Fruit fly (Drosophila melanogaster) whole organism, adult: ENCODE measurements around the gene Acer.

Source experiments
- CG11617 ChIP-seq: fragments of 200-800 bp; sonication (Bioruptor generic); optimal IDR thresholded peaks from 2 replicates; lab custom pipeline; 2017; ENCODE audit warnings: mild to moderate bottlenecking, missing biosample characterization, missing genetic modification reagents, missing genetic modification characterization
- CG12768 ChIP-seq: fragments of 200-800 bp; sonication (Bioruptor generic); optimal IDR thresholded peaks from 2 replicates; lab custom pipeline; 2017; ENCODE audit warnings: missing biosample characterization, missing genetic modification characterization, mild to moderate bottlenecking, moderate library complexity, missing genetic modification reagents
- CG14711 ChIP-seq: fragments of 200-800 bp; sonication (Bioruptor generic); optimal IDR thresholded peaks from 2 replicates; lab custom pipeline; 2018; ENCODE audit warnings: missing biosample characterization, mild to moderate bottlenecking, missing genetic modification characterization, moderate library complexity
- CG1620 ChIP-seq: fragments of 200-800 bp; sonication (Bioruptor generic); optimal IDR thresholded peaks from 2 replicates; lab custom pipeline; 2016; ENCODE audit warnings: missing biosample characterization, missing genetic modification characterization
- CG33017 ChIP-seq: fragments of 200-800 bp; sonication (Bioruptor generic); optimal IDR thresholded peaks from 2 replicates; lab custom pipeline; 2018; ENCODE audit warnings: missing biosample characterization, mild to moderate bottlenecking, missing genetic modification characterization, moderate library complexity
- CG5204 ChIP-seq: fragments of 200-800 bp; sonication (Bioruptor generic); optimal IDR thresholded peaks from 2 replicates; lab custom pipeline; 2016; ENCODE audit warnings: missing biosample characterization, missing genetic modification characterization
- CG7045 ChIP-seq: fragments of 200-800 bp; sonication (Bioruptor generic); optimal IDR thresholded peaks from 2 replicates; lab custom pipeline; 2017; ENCODE audit warnings: missing biosample characterization, mild to moderate bottlenecking, missing genetic modification characterization
- CG7101 ChIP-seq: fragments of 200-800 bp; sonication (Bioruptor generic); optimal IDR thresholded peaks from 2 replicates; lab custom pipeline; 2018; ENCODE audit warnings: missing biosample characterization, mild to moderate bottlenecking, missing genetic modification characterization, moderate library complexity
- Clk ChIP-seq: fragments of 200-800 bp; sonication (Bioruptor generic); optimal IDR thresholded peaks from 2 replicates; lab custom pipeline; 2017; ENCODE audit warnings: missing biosample characterization, missing genetic modification characterization
- Crg-1 ChIP-seq: fragments of 200-800 bp; sonication (Bioruptor generic); optimal IDR thresholded peaks from 2 replicates; lab custom pipeline; 2016; ENCODE audit warnings: missing biosample characterization, missing genetic modification characterization
- Hr96 ChIP-seq: fragments of 200-800 bp; sonication (Bioruptor generic); optimal IDR thresholded peaks from 2 replicates; lab custom pipeline; 2016; ENCODE audit warnings: missing biosample characterization, missing genetic modification characterization
- Mnt ChIP-seq: fragments of 200-800 bp; sonication (Bioruptor generic); optimal IDR thresholded peaks from 2 replicates; lab custom pipeline; 2016; ENCODE audit warnings: missing biosample characterization, mild to moderate bottlenecking, missing genetic modification characterization
- bab1 ChIP-seq: fragments of 200-800 bp; sonication (Bioruptor generic); optimal IDR thresholded peaks from 3 replicates; lab custom pipeline; 2019; ENCODE audit warnings: missing biosample characterization, mild to moderate bottlenecking, missing genetic modification characterization, moderate library complexity
- cic ChIP-seq: fragments of 200-800 bp; sonication (Bioruptor generic); optimal IDR thresholded peaks from 2 replicates; lab custom pipeline; 2017; ENCODE audit warnings: missing biosample characterization, mild to moderate bottlenecking, missing genetic modification characterization, moderate library complexity
- cnc ChIP-seq, 2 experiments: fragments of >200 bp; optimal IDR thresholded peaks; 2 replicates each; lab custom pipeline; 2017
- kay ChIP-seq: fragments of 200-800 bp; sonication (Bioruptor generic); peaks from one replicate; lab custom pipeline; 2016; ENCODE audit warnings: missing biosample characterization, missing genetic modification characterization, borderline replicate concordance
- ovo ChIP-seq: fragments of 200-800 bp; sonication (Bioruptor generic); optimal IDR thresholded peaks from 2 replicates; lab custom pipeline; 2016; ENCODE audit warnings: missing biosample characterization, missing genetic modification characterization
- pad ChIP-seq: fragments of 200-800 bp; sonication (Bioruptor generic); optimal IDR thresholded peaks from 3 replicates; lab custom pipeline; 2017; ENCODE audit warnings: missing biosample characterization, missing genetic modification characterization, mild to moderate bottlenecking, moderate library complexity, missing genetic modification reagents
- tj ChIP-seq: fragments of 200-800 bp; sonication (Bioruptor generic); optimal IDR thresholded peaks from 3 replicates; lab custom pipeline; 2017; ENCODE audit warnings: missing biosample characterization, mild to moderate bottlenecking, missing genetic modification characterization, moderate library complexity
- toe ChIP-seq: fragments of 200-800 bp; sonication (Bioruptor generic); optimal IDR thresholded peaks from 2 replicates; lab custom pipeline; 2016; ENCODE audit warnings: missing biosample characterization, missing genetic modification characterization

Acer gene

DNA sequence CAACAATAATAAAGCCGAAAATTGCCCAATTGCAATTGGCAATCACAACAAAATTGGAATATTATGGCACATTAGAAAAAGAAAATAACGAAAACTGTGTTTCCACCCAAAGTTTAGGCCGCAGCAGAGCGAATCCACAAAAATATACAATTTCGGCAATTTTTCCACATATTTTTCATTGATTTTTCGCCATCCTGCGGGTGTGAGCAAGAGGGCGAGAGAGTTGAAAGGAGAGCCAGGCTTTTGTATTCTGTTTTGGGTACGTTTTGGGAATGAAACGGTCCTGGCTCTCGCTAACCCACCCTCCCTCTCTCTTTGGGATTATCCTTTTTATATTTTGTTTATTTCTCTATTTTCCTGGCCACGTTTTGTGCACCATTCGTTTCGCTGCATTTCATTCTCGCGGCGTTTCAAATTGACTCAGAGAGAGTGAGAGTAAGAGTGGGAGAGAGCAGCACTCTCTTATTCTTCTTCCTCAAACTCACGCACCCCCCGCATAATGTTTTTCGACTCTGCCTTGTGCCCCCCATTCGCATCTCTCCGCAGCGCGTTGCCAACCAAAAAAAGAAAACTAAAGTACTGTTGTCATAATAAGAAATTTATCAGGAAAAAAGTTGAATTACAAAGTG, 22.1 kb downstream of the Acer start:
- TF ChIP-seq Mnt (GFP tag; lab: Kevin White, UChicago) (no peak), toe (GFP tag; lab: Kevin White, UChicago) (no peak), Hr96 (GFP tag; lab: Kevin White, UChicago) (no peak), Crg-1 (GFP tag; lab: Kevin White, UChicago) (no peak), CG33017 (tag; lab: Kevin White, UChicago) (no peak), pad (GFP tag; lab: Kevin White, UChicago) (no peak), bab1 (GFP tag; lab: Kevin White, UChicago) (no peak), kay (GFP tag; lab: Kevin White, UChicago) (no peak)

DNA sequence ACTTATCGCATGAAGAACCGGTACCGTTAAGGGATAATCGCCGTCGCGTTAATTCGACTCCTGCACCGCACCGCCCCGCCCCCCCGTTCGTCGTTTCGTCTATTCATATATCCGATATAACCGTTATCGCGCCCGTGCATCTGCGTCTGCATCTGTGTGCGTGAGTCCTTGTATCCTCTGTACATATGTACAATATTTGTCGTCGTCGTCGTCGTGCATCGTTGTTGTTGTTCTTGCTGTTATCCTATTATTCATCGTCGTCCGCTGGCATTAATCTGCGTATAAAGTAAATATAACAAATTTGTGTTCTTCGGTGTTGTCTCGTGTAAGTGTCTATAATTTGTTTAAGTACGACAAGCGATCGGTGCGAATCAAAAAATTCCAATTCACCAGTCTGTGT, 22.9 kb downstream of the Acer start:
- TF ChIP-seq tj (GFP tag; lab: Kevin White, UChicago) = no peak

DNA sequence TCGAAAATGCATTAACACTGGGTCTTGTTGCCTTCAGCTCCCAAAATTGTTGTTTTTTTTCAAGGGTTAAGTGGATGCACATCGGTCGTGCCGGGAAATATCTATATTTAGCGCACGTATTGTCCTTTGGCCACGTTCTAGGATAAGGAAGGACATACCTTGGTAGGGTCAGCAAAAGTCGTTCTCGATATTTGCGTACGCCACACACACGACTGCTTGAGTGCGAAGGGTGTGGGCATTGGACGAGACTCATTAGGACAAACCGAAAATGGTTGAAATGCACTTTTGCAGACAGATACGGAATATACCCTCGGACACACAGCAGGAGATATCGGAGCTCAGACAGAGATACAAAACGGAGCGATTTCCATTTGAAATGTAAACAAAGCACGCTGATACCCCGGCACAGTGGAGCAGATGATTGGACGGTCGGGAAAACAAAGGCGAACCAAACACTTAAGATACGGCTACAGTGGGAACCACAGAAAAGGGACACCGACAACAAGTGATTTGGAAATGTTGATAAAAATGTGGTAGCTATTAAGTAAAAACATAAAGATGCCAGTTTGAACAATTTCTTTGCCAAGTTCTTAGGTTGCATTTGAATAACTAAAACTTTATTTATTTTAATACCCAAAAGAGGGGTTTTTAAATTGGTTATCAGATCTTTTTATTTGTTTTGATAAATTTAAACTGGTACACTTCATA, 23.8 kb downstream of the Acer start:
- TF ChIP-seq CG7101 (tag; lab: Kevin White, UChicago) = no peak
- TF ChIP-seq CG7045 (GFP tag; lab: Kevin White, UChicago) = no peak
- TF ChIP-seq cic = no peak
- no peak for TF ChIP-seq CG5204 (GFP tag; lab: Kevin White, UChicago)
- no peak for TF ChIP-seq cnc (optimal IDR thresholded peaks at IDR 0.05; lab: Kevin White, UChicago)
- no peak for TF ChIP-seq CG1620 (GFP tag; lab: Kevin White, UChicago)
- TF ChIP-seq ovo (GFP tag; lab: Kevin White, UChicago) = no peak
- no peak for TF ChIP-seq CG11617 (GFP tag; lab: Kevin White, UChicago)
- TF ChIP-seq kay (GFP tag; lab: Kevin White, UChicago) = no peak
- no peak for TF ChIP-seq Crg-1 (GFP tag; lab: Kevin White, UChicago)
- no peak for TF ChIP-seq Clk

DNA sequence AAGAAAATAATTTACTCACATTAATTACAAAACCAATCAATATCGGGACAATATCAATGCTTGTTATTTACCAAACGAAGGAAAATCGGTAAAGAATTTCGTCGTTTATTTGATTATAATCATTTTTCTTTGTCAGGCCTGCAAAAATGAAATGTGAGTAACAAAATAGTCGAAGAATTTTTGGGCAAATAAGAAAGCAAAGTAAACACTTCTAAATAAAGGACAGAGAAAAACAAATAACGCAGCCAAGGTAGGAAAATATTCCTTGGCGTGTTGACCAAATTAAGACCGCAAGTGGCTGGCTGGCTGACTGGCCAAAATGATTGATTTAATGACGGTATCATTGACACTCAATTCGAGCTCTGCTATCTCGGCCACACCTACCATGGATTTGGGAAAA, 26.4 kb downstream of the Acer start:
- TF ChIP-seq CG7045 (GFP tag; lab: Kevin White, UChicago) = no peak
- no peak for TF ChIP-seq CG5204 (GFP tag; lab: Kevin White, UChicago)
- no peak for TF ChIP-seq toe (GFP tag; lab: Kevin White, UChicago)
- no peak for TF ChIP-seq cnc (optimal IDR thresholded peaks at IDR 0.05; lab: Kevin White, UChicago)
- TF ChIP-seq Hr96 (GFP tag; lab: Kevin White, UChicago) = no peak
- TF ChIP-seq CG33017 (tag; lab: Kevin White, UChicago) = no peak
- TF ChIP-seq CG14711 (tag; lab: Kevin White, UChicago) = no peak
- no peak for TF ChIP-seq CG11617 (GFP tag; lab: Kevin White, UChicago)
- TF ChIP-seq CG12768 (GFP tag; lab: Kevin White, UChicago) = no peak
- TF ChIP-seq kay (GFP tag; lab: Kevin White, UChicago) = no peak
- TF ChIP-seq Crg-1 (GFP tag; lab: Kevin White, UChicago) = no peak

DNA sequence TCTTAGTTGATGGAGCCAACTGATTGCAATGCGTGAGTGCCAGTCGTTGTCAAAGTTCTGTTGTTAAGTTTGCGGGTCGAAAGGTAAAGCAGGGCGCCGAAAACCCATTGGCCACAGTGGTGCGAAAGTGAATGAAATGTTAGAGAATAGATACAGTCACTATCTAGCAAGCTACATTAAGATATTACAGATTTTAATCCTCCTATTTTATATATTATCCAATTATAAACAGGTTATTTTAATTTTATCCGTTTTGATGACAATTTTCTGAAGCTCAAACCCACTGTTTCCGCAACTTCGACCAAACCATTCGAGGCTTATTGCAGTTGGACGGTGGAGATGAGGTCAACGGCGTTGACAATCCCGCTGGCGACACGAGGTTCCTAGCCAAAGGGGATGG, 30.7 kb downstream of the Acer start:
- TF ChIP-seq cnc (optimal IDR thresholded peaks at IDR 0.05; lab: Kevin White, UChicago) (no peak), CG5204 (GFP tag; lab: Kevin White, UChicago) (no peak), Hr96 (GFP tag; lab: Kevin White, UChicago) (no peak), toe (GFP tag; lab: Kevin White, UChicago) (no peak), CG7045 (GFP tag; lab: Kevin White, UChicago) (no peak), cic (no peak), tj (GFP tag; lab: Kevin White, UChicago) (no peak), CG7101 (tag; lab: Kevin White, UChicago) (no peak), ovo (GFP tag; lab: Kevin White, UChicago) (no peak), CG12768 (GFP tag; lab: Kevin White, UChicago) (no peak), Crg-1 (GFP tag; lab: Kevin White, UChicago) (no peak), CG33017 (tag; lab: Kevin White, UChicago) (no peak), CG14711 (tag; lab: Kevin White, UChicago) (no peak), pad (GFP tag; lab: Kevin White, UChicago) (no peak), Mnt (GFP tag; lab: Kevin White, UChicago) (no peak)

DNA sequence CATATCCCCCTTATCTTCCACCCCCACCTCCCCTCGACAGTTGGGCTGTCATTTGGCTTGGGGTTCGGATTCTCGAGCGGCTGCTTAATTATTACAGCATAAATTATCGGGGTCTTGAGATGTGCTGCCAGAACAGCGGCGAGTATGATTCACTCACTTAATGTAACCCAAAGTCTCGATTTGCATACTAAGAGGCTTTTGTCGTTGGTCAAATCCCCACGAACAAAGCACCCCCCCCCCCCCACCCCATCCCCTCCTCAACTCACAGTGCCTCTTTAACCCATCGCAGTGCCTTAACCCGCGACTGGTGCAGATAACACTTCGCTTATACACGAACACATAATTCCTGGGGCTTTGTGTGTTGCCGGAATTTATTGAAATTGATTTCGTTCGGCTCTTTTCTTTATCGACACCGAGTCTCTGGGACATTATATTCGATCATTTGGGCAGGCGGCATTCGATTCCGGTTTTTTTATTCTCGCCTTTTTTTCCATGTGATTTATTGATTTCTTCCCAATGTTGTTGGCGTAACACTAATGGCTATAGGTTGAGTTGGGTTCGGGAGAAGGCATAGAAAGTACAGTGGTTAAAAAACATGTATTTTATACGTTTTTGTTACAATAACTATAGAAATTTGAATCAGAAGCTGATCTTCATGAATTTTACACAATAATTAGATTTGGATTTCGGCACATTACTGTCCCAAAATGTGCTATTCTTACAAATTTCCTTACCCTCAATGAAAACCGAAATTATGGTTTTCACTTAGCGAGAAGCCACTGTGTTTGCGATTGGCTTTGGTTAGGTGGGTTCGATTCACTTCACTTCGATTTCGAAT, 32.3 kb downstream of the Acer start:
- TF ChIP-seq Mnt (GFP tag; lab: Kevin White, UChicago) (no peak), pad (GFP tag; lab: Kevin White, UChicago) (no peak), kay (GFP tag; lab: Kevin White, UChicago) (no peak), ovo (GFP tag; lab: Kevin White, UChicago) (no peak), CG1620 (GFP tag; lab: Kevin White, UChicago) (no peak), CG14711 (tag; lab: Kevin White, UChicago) (no peak), bab1 (GFP tag; lab: Kevin White, UChicago) (no peak), CG11617 (GFP tag; lab: Kevin White, UChicago) (no peak), Hr96 (GFP tag; lab: Kevin White, UChicago) (no peak), tj (GFP tag; lab: Kevin White, UChicago) (no peak), CG7101 (tag; lab: Kevin White, UChicago) (no peak), CG33017 (tag; lab: Kevin White, UChicago) (no peak), CG12768 (GFP tag; lab: Kevin White, UChicago) (no peak), cnc (optimal IDR thresholded peaks at IDR 0.05; lab: Kevin White, UChicago) (no peak)
